Worm (Caenorhabditis elegans) whole organism, L4 larva: ENCODE results near the gene F09E10.7.

Experiments used
- F10B5.3 ChIP-seq: sonication (generic microtip); optimal IDR thresholded peaks from 2 replicates; lab custom pipeline; 2016; ENCODE audit warnings: mild to moderate bottlenecking, missing genetic modification characterization, missing compliant biosample characterization
- F26F4.8 ChIP-seq: fragments of 200-800 bp; sonication (Bioruptor generic); conservative IDR thresholded peaks from 2 replicates; pipeline ENCODE4 v1.3.6; 2022; ENCODE audit warnings: missing genetic modification characterization, missing compliant biosample characterization
- F49E8.2 ChIP-seq: sonication (generic microtip); optimal IDR thresholded peaks from 2 replicates; lab custom pipeline; 2016; ENCODE audit warnings: missing compliant biosample characterization, mild to moderate bottlenecking, missing genetic modification characterization, borderline replicate concordance
- T26A8.4 ChIP-seq: fragments of 200-800 bp; sonication (Bioruptor generic); IDR thresholded peaks from 2 replicates; pipeline ENCODE4 v1.3.6; 2022; ENCODE audit warnings: missing genetic modification characterization, missing compliant biosample characterization
- Y105C5A.15 ChIP-seq: fragments of 200-800 bp; sonication (Bioruptor generic); IDR thresholded peaks from 2 replicates; pipeline ENCODE4 v1.3.6; 2022; ENCODE audit warnings: missing genetic modification characterization, missing compliant biosample characterization
- Y5F2A.4 ChIP-seq: fragments of 200-800 bp; sonication (Bioruptor generic); optimal IDR thresholded peaks from 2 replicates; lab custom pipeline; 2018; ENCODE audit warnings: mild to moderate bottlenecking, missing genetic modification characterization, missing compliant biosample characterization
- Y75B8A.6 ChIP-seq: fragments of 200-800 bp; sonication (Bioruptor generic); IDR thresholded peaks from 2 replicates; pipeline ENCODE4 v1.3.6; 2022; ENCODE audit warnings: missing genetic modification reagents, missing genetic modification characterization, missing compliant biosample characterization
- ZK337.2 ChIP-seq: fragments of 200-800 bp; sonication (Bioruptor generic); IDR thresholded peaks from 2 replicates; pipeline ENCODE4 v1.3.6; 2022; ENCODE audit warnings: missing genetic modification reagents, missing genetic modification characterization, missing compliant biosample characterization
- ZK546.5 ChIP-seq, 2 experiments: sonication (generic microtip); optimal IDR thresholded peaks; 2 replicates each; lab custom pipeline; 2017; ENCODE audit warnings: missing biosample characterization in 2 of 2, missing genetic modification characterization in 2 of 2
- aha-1 ChIP-seq: fragments of 150-350 bp; peaks from one replicate; lab custom pipeline; 2014; ENCODE audit warnings: missing biosample characterization, missing genetic modification characterization
- ceh-20 ChIP-seq: fragments of 200-800 bp; sonication (Bioruptor generic); IDR thresholded peaks from 2 replicates; pipeline ENCODE4 v1.3.6; 2022; ENCODE audit warnings: missing genetic modification reagents, missing genetic modification characterization, missing compliant biosample characterization
- ceh-82 ChIP-seq: sonication (generic microtip); optimal IDR thresholded peaks from 2 replicates; lab custom pipeline; 2017; ENCODE audit warnings: missing biosample characterization, missing genetic modification characterization
- ces-1 ChIP-seq: fragments of 150-350 bp; sonication (generic microtip); optimal IDR thresholded peaks from 4 replicates; lab custom pipeline; 2014; ENCODE audit warnings: missing biosample characterization, missing genetic modification reagents, missing genetic modification characterization
- cey-2 ChIP-seq: sonication (generic microtip); optimal IDR thresholded peaks from 3 replicates; lab custom pipeline; 2017; ENCODE audit warnings: missing genetic modification characterization, mild to moderate bottlenecking, missing compliant biosample characterization, antibody characterized with exemption, borderline replicate concordance; ENCODE audit not compliant: insufficient read depth
- daf-16 ChIP-seq, 3 experiments: sonication (generic microtip); optimal IDR thresholded peaks; 2 replicates each; lab custom pipeline; 2016 to 2017; ENCODE audit warnings: missing genetic modification characterization in 3 of 3, missing genetic modification reagents in 3 of 3, mild to moderate bottlenecking in 2 of 3, missing compliant biosample characterization in 2 of 3, missing biosample characterization in 1 of 3, moderate library complexity in 1 of 3
- dmd-6 ChIP-seq: fragments of 200-800 bp; sonication (Bioruptor generic); IDR thresholded peaks from 2 replicates; pipeline ENCODE4 v1.3.6; 2022; ENCODE audit warnings: missing genetic modification reagents, missing genetic modification characterization, missing compliant biosample characterization
- dmd-8 ChIP-seq: fragments of 200-800 bp; sonication (Bioruptor generic); IDR thresholded peaks from 2 replicates; pipeline ENCODE4 v1.3.6; 2022; ENCODE audit warnings: missing genetic modification characterization, missing compliant biosample characterization
- dve-1 ChIP-seq: sonication (generic microtip); optimal IDR thresholded peaks from 2 replicates; lab custom pipeline; 2017; ENCODE audit warnings: antibody characterized with exemption, mild to moderate bottlenecking, missing genetic modification characterization, missing compliant biosample characterization; ENCODE audit not compliant: insufficient read depth
- hlh-11 ChIP-seq: fragments of 200-800 bp; sonication (Bioruptor generic); optimal IDR thresholded peaks from 2 replicates; lab custom pipeline; 2018; ENCODE audit warnings: mild to moderate bottlenecking, missing genetic modification characterization, missing compliant biosample characterization
- hlh-30 ChIP-seq: sonication (generic microtip); optimal IDR thresholded peaks from 2 replicates; lab custom pipeline; 2017; ENCODE audit warnings: antibody characterized with exemption, mild to moderate bottlenecking, missing genetic modification characterization, missing compliant biosample characterization; ENCODE audit not compliant: insufficient read depth
- jun-1 ChIP-seq: fragments of 150-350 bp; optimal IDR thresholded peaks from 2 replicates; lab custom pipeline; 2014; ENCODE audit warnings: missing biosample characterization, missing genetic modification reagents, missing genetic modification characterization
- lin-1 ChIP-seq: fragments of 200-800 bp; sonication (Bioruptor generic); IDR thresholded peaks from 2 replicates; pipeline ENCODE4 v1.3.6; 2022; ENCODE audit warnings: missing genetic modification reagents, missing genetic modification characterization, missing compliant biosample characterization
- lsy-2 ChIP-seq, 2 experiments: fragments of 150-350 bp in 1 of 2; sonication (generic microtip) in 1 of 2; optimal IDR thresholded peaks; 2 replicates each; lab custom pipeline; 2014 to 2017; ENCODE audit warnings: missing biosample characterization in 2 of 2, missing genetic modification characterization in 2 of 2
- madf-5 ChIP-seq, 2 experiments: fragments of 200-800 bp; sonication (Bioruptor generic); IDR thresholded peaks; 2 replicates each; pipeline ENCODE4 v1.3.6; 2022; ENCODE audit warnings: missing compliant biosample characterization in 2 of 2, missing genetic modification characterization in 2 of 2
- madf-9 ChIP-seq: fragments of 200-800 bp; sonication (Bioruptor generic); conservative IDR thresholded peaks from 2 replicates; pipeline ENCODE4 v1.3.6; 2022; ENCODE audit warnings: missing genetic modification reagents, missing genetic modification characterization, missing compliant biosample characterization
- mdt-29 ChIP-seq: fragments of 200-800 bp; sonication (Bioruptor generic); IDR thresholded peaks from 2 replicates; pipeline ENCODE4 v1.3.6; 2022; ENCODE audit warnings: missing genetic modification reagents, missing genetic modification characterization, missing compliant biosample characterization
- mxl-3 ChIP-seq: fragments of 200-800 bp; sonication (Bioruptor generic); optimal IDR thresholded peaks from 2 replicates; lab custom pipeline; 2018; ENCODE audit warnings: mild to moderate bottlenecking, missing genetic modification characterization, missing compliant biosample characterization
- nhr-237 ChIP-seq: sonication (generic microtip); optimal IDR thresholded peaks from 2 replicates; lab custom pipeline; 2017; ENCODE audit warnings: missing biosample characterization, missing genetic modification characterization
- nhr-25 ChIP-seq: sonication (generic microtip); optimal IDR thresholded peaks from 2 replicates; lab custom pipeline; 2017; ENCODE audit warnings: missing genetic modification characterization, mild to moderate bottlenecking, missing compliant biosample characterization, antibody characterized with exemption, moderate library complexity, borderline replicate concordance; ENCODE audit not compliant: insufficient read depth
- nhr-28 ChIP-seq: fragments of 150-350 bp; optimal IDR thresholded peaks from 2 replicates; lab custom pipeline; 2014; ENCODE audit warnings: missing biosample characterization, missing genetic modification characterization
- nhr-48 ChIP-seq: sonication (generic microtip); optimal IDR thresholded peaks from 2 replicates; lab custom pipeline; 2016; ENCODE audit warnings: mild to moderate bottlenecking, missing genetic modification characterization, missing compliant biosample characterization
- nhr-77 ChIP-seq: fragments of 150-350 bp; optimal IDR thresholded peaks from 2 replicates; lab custom pipeline; 2014; ENCODE audit warnings: missing biosample characterization, missing genetic modification characterization
- php-3 ChIP-seq: fragments of 200-800 bp; sonication (Bioruptor generic); IDR thresholded peaks from 2 replicates; pipeline ENCODE4 v1.3.6; 2022; ENCODE audit warnings: missing genetic modification reagents, missing genetic modification characterization, missing compliant biosample characterization
- pqm-1 ChIP-seq: sonication (generic microtip); optimal IDR thresholded peaks from 2 replicates; lab custom pipeline; 2017; ENCODE audit warnings: missing biosample characterization, missing genetic modification characterization
- saeg-2 ChIP-seq: fragments of 200-800 bp; sonication (Bioruptor generic); IDR thresholded peaks from 2 replicates; pipeline ENCODE4 v1.3.6; 2022; ENCODE audit warnings: missing genetic modification reagents, missing genetic modification characterization, missing compliant biosample characterization
- set-16 ChIP-seq: fragments of 200-800 bp; sonication (Bioruptor generic); IDR thresholded peaks from 2 replicates; pipeline ENCODE4 v1.3.6; 2022; ENCODE audit warnings: missing genetic modification reagents, missing genetic modification characterization, missing compliant biosample characterization
- snpc-1.2 ChIP-seq: fragments of 200-800 bp; sonication (Bioruptor generic); IDR thresholded peaks from 2 replicates; pipeline ENCODE4 v1.3.6; 2022; ENCODE audit warnings: missing genetic modification reagents, missing genetic modification characterization, missing compliant biosample characterization
- snpc-4 ChIP-seq: fragments of 150-350 bp; optimal IDR thresholded peaks from 2 replicates; lab custom pipeline; 2014; ENCODE audit warnings: missing biosample characterization, missing genetic modification characterization
- spr-3 ChIP-seq: fragments of 200-800 bp; sonication (Bioruptor generic); optimal IDR thresholded peaks from 2 replicates; lab custom pipeline; 2018; ENCODE audit warnings: mild to moderate bottlenecking, missing genetic modification characterization, missing compliant biosample characterization
- tag-97 ChIP-seq: fragments of 200-800 bp; sonication (Bioruptor generic); IDR thresholded peaks from 2 replicates; pipeline ENCODE4 v1.3.6; 2022; ENCODE audit warnings: missing genetic modification characterization, missing compliant biosample characterization
- unc-130 ChIP-seq: sonication (generic microtip); optimal IDR thresholded peaks from 2 replicates; lab custom pipeline; 2016; ENCODE audit warnings: missing genetic modification reagents, missing genetic modification characterization, missing compliant biosample characterization
- unc-39 ChIP-seq: sonication (generic microtip); optimal IDR thresholded peaks from 2 replicates; lab custom pipeline; 2017; ENCODE audit warnings: missing biosample characterization, missing genetic modification characterization
- vab-7 ChIP-seq: fragments of 200-800 bp; sonication (Bioruptor generic); IDR thresholded peaks from 2 replicates; pipeline ENCODE4 v1.3.6; 2022; ENCODE audit warnings: missing genetic modification reagents, missing genetic modification characterization, missing compliant biosample characterization
- zag-1 ChIP-seq: fragments of 150-350 bp; optimal IDR thresholded peaks from 2 replicates; lab custom pipeline; 2014; ENCODE audit warnings: missing biosample characterization, missing genetic modification characterization
- zfp-2 ChIP-seq: sonication (generic microtip); optimal IDR thresholded peaks from 2 replicates; lab custom pipeline; 2016; ENCODE audit warnings: mild to moderate bottlenecking, missing genetic modification characterization, missing compliant biosample characterization
- zip-11 ChIP-seq: fragments of 200-800 bp; sonication (Bioruptor generic); IDR thresholded peaks from 2 replicates; pipeline ENCODE4 v1.3.6; 2022; ENCODE audit warnings: missing genetic modification characterization, missing compliant biosample characterization
- ztf-7 ChIP-seq: fragments of 150-350 bp; optimal IDR thresholded peaks from 2 replicates; lab custom pipeline; 2014; ENCODE audit warnings: missing biosample characterization, missing genetic modification characterization

The F09E10.7 gene

DNA sequence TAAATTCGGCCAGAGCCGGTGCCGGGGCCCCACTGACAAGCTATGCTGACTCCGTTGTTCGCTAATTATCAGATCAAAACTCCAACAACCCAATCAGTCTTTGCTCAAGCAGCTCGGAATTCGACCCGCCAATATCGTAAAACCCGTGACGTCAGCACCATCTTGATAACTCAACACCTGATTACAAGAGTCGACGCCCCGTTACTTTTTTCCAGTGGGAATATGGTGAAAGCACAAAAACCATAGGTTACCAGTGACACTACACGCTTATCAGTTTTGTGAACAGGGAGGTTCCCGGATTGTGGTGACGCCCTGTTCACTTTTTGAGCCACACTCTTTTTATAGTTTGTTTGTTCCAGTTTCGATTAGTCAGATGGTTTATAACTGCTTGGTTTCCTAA is 39.4 kb upstream of the F09E10.7 start:
- TF ChIP-seq unc-39 (no peak), aha-1 (tag; lab: Kevin White, UChicago) (no peak), saeg-2 (GFP tag; lab: Robert Waterston, UW) (0 out of 2 replicates have a peak, but pooled peaks have one; percentile 9), unc-130 (GFP tag; lab: Kevin White, UChicago) (no peak), madf-9 (no peak), php-3 (0 out of 2 replicates have a peak, but pooled peaks have one; percentile 25), ZK546.5 (tag; optimal IDR thresholded peaks at IDR 0.05; lab: Kevin White, UChicago) (no peak), hlh-30 (tag; lab: Kevin White, UChicago) (peak; percentile 7), ceh-20 (GFP tag; lab: Robert Waterston, UW) (no peak), madf-5 (GFP tag; IDR thresholded peaks at IDR 0.05; lab: Robert Waterston, UW) (no peak), zip-11 (GFP tag; lab: Robert Waterston, UW) (no peak), lsy-2 (tag; optimal IDR thresholded peaks at IDR 0.05; lab: Kevin White, UChicago) (no peak), F49E8.2 (tag; lab: Kevin White, UChicago) (no peak), dmd-8 (GFP tag; lab: Robert Waterston, UW) (no peak), ceh-82 (tag; lab: Kevin White, UChicago) (no peak), dmd-6 (GFP tag; lab: Robert Waterston, UW) (peak; percentile 91), cey-2 (tag; lab: Kevin White, UChicago) (no peak), Y75B8A.6 (no peak), hlh-11 (tag; lab: Kevin White, UChicago) (peak; percentile 42), Y5F2A.4 (GFP tag; lab: Kevin White, UChicago) (no peak), nhr-25 (no peak), pqm-1 (tag; lab: Kevin White, UChicago) (peak; percentile 78), lin-1 (GFP tag; lab: Robert Waterston, UW) (peak; percentile 53; the same call in 1 of the 2 replicates), nhr-48 (tag; lab: Kevin White, UChicago) (no peak), jun-1 (tag; lab: Kevin White, UChicago) (no peak), daf-16 (GFP tag; optimal IDR thresholded peaks at IDR 0.05; lab: Kevin White, UChicago) (no peak), daf-16 (tag; optimal IDR thresholded peaks at IDR 0.05; lab: Kevin White, UChicago) (peak; percentile 50), vab-7 (GFP tag; lab: Robert Waterston, UW) (no peak), tag-97 (no peak), dve-1 (tag; lab: Kevin White, UChicago) (peak; percentile 58), set-16 (GFP tag; lab: Robert Waterston, UW) (no peak), nhr-237 (tag; lab: Kevin White, UChicago) (no peak), nhr-77 (tag; lab: Kevin White, UChicago) (peak; percentile 40), zfp-2 (tag; lab: Kevin White, UChicago) (no peak), nhr-28 (tag; lab: Kevin White, UChicago) (peak; percentile 90)
- TF ChIP-seq, all 104 proteins: peak for 11

DNA sequence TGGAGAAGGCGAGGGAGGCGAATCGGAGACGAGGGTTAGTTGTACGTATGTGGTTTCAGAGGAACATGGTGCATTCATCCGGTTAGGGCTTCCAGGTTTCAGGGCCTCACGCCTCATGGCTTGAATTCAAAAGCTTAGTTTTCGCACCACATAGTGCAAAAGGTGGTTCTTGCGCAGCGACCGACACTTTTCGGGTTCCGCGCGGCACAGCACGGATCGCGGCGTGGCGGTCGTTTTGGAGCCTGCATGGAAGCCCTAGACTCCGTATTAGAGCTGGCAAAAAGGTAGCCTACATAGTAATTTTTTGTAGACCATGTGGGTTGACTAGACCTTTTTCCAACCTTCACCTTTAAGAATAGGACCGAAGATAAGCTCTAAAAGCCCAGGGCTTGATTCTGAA is 37.2 kb upstream of the F09E10.7 start:
- TF ChIP-seq F10B5.3 (tag; lab: Kevin White, UChicago) (no peak), set-16 (GFP tag; lab: Robert Waterston, UW) (peak; percentile 47; the same call in 1 of the 2 replicates)

DNA sequence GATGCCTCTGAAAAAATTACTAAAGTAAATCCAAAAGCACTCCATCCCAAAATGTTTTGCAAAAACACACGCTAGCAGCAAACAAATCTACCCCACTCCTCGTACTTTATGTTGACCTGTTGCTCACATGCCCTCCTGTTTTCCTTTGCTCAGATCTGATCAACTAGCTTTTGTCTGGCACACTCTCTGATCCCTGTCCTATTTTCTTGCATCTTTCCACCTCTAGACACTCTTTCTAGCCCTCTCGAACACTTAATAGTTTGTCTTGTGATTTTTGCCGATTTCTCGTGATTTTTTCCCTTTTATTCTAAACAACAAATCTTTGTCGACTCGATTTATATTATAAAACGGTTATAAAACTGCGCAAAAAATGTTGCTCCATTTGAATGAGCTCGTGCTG is 34.5 kb upstream of the F09E10.7 start, which contains the start of gene K06A9.2:
Gene K06A9.2 (plus strand): TSS at position 229 of the 400 bp plus-strand sequence.
- TF ChIP-seq T26A8.4 (GFP tag; lab: Robert Waterston, UW), result no peak
- no peak for TF ChIP-seq zag-1 (tag; lab: Kevin White, UChicago)
- peak; percentile 1 for TF ChIP-seq nhr-28 (tag; lab: Kevin White, UChicago)
- TF ChIP-seq dmd-6 (GFP tag; lab: Robert Waterston, UW), result no peak
- no peak for TF ChIP-seq ztf-7 (tag; lab: Kevin White, UChicago)
- TF ChIP-seq ZK337.2, result no peak
- peak in 1 of 2 experiments; percentile 76 for TF ChIP-seq daf-16 (GFP tag; optimal IDR thresholded peaks at IDR 0.05; lab: Kevin White, UChicago)
- no peak for TF ChIP-seq daf-16 (tag; optimal IDR thresholded peaks at IDR 0.05; lab: Kevin White, UChicago)
- no peak for TF ChIP-seq spr-3 (GFP tag; lab: Kevin White, UChicago)
- TF ChIP-seq mdt-29 (GFP tag; lab: Robert Waterston, UW), result no peak
- TF ChIP-seq mxl-3, result no peak
- no peak for TF ChIP-seq pqm-1 (tag; lab: Kevin White, UChicago)
- no peak for TF ChIP-seq snpc-4 (tag; lab: Kevin White, UChicago)
- peak; percentile 56 for TF ChIP-seq hlh-11 (tag; lab: Kevin White, UChicago)
- TF ChIP-seq madf-9, result no peak
- TF ChIP-seq F26F4.8, result no peak
- TF ChIP-seq ces-1 (GFP tag; lab: Kevin White, UChicago), result no peak
- TF ChIP-seq snpc-1.2, result no peak
- peak; percentile 55 for TF ChIP-seq hlh-30 (tag; lab: Kevin White, UChicago)
- no peak for TF ChIP-seq Y105C5A.15 (GFP tag; lab: Robert Waterston, UW)
